Fruit fly (Drosophila melanogaster) Kc167 (cell line): Measurements from ENCODE around the gene CG1943.

ENCODE experiments used
- Myc ChIP-seq: fragments of >200 bp; optimal IDR thresholded peaks from 2 replicates; lab custom pipeline; 2017; ENCODE audit warnings: missing external identifiers
- Sin3A ChIP-seq: fragments of >200 bp; optimal IDR thresholded peaks from 2 replicates; lab custom pipeline; 2018; ENCODE audit warnings: missing external identifiers
- h ChIP-seq: fragments of >200 bp; optimal IDR thresholded peaks from 3 replicates; lab custom pipeline; 2018; ENCODE audit warnings: missing external identifiers
- insv ChIP-seq: fragments of >200 bp; optimal IDR thresholded peaks from 3 replicates; lab custom pipeline; 2018; ENCODE audit warnings: missing external identifiers
- psq ChIP-seq: fragments of >200 bp; optimal IDR thresholded peaks from 2 replicates; lab custom pipeline; 2017; ENCODE audit warnings: missing external identifiers
- ttk ChIP-seq: sonication (Bioruptor generic); optimal IDR thresholded peaks from 2 replicates; lab custom pipeline; 2017; ENCODE audit warnings: missing external identifiers

Gene CG1943

DNA sequence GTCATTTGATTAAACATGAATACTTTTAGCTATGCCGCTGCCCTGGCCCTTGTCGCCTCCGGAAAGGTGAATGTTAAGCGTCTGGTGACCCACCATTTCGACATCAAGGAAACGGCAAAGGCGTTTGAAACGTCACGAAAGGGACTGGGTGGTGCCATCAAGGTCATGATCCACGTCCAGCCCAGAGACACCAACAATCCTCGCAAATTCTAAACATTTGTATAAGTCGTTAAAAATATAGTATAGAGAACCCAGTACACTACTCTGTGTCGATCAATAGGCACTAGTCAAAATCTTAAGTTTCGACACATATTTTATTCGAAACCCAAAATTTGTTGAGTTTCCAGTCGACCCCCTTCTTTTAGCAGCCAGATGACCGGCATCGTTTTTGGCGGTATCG is 20.4 kb upstream of the CG1943 start, which contains the start of gene CG1979:
TSS of gene CG1979 (plus strand) at position 301 of the 400 bp plus-strand sequence.
- TF ChIP-seq h (lab: Kevin White, UChicago): no peak
- TF ChIP-seq Sin3A (lab: Kevin White, UChicago): no peak
- no peak for TF ChIP-seq insv (lab: Kevin White, UChicago)
- TF ChIP-seq psq (lab: Kevin White, UChicago): no peak
- TF ChIP-seq Myc (lab: Kevin White, UChicago): no peak
- TF ChIP-seq ttk: no peak

DNA sequence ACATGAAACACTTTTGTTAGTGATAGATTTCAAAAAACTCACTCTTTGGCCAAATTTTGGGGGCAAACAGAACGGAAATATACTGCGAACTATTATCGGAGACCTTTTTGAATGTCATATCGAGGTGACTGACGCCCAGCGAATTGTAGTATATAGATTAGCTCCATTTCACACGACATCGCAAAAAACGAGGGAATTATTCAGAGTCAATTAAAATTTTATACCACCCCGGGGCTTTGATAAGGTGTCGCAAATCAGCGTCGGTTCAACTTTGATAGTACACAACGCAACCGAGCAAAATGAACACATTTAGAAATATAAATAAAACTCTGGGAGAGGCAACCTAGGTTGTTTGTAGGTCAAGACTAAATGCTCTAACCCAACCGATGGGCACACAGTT is 16.6 kb upstream of the CG1943 start:
- TF ChIP-seq h (lab: Kevin White, UChicago): no peak
- TF ChIP-seq Myc (lab: Kevin White, UChicago): no peak
- TF ChIP-seq Sin3A (lab: Kevin White, UChicago): no peak
- no peak for TF ChIP-seq psq (lab: Kevin White, UChicago)
- TF ChIP-seq insv (lab: Kevin White, UChicago): no peak

DNA sequence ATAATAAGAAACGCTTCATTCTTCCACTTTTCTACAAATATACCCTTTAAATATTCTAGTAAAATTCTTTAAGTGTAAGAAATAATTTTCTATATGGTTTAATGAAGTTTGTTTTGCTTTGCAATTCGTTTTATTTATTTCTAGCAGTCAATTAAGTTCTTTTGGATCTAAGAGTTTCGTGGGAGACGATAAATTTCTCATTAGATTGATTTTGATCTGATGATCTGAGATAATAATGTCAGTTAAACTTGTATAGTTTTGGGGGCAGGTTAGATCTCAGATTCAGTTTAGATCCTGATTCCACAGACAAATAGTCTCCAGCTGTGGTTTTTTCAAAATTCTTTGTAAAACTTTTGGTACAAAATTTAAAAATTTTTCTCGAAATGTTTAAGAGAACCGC is 15.6 kb upstream of the CG1943 start, which contains the start of gene dj:
TSS of gene dj (plus strand) at position 301 of the 400 bp plus-strand sequence.
- TF ChIP-seq insv (lab: Kevin White, UChicago): no peak
- no peak for TF ChIP-seq psq (lab: Kevin White, UChicago)
- TF ChIP-seq Sin3A (lab: Kevin White, UChicago): no peak
- TF ChIP-seq Myc (lab: Kevin White, UChicago): no peak
- no peak for TF ChIP-seq ttk
- no peak for TF ChIP-seq h (lab: Kevin White, UChicago)

DNA sequence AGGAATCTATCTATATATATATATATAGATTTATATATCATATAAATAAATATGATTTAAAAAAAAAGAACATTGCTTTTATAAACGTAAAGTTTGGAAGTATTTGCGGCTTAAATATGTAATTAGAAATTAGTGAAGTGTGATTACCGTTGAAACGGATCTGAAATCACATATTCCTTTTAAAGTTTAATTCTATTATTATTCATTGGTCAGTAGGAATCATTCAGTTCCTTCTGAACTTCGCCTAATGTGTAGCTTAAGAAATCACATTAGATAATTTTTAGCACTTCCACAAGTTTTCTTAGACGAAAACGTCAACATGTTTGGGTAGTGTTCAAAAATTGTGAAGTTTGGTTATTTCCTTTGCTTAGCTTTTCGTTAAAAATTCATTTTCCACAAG is 14.2 kb upstream of the CG1943 start, which contains the start of gene djl:
TSS of gene djl (plus strand) at position 301 of the 400 bp plus-strand sequence.
- TF ChIP-seq Myc (lab: Kevin White, UChicago) (no peak), h (lab: Kevin White, UChicago) (no peak), psq (lab: Kevin White, UChicago) (no peak), Sin3A (lab: Kevin White, UChicago) (no peak), insv (lab: Kevin White, UChicago) (no peak), ttk (no peak)

DNA sequence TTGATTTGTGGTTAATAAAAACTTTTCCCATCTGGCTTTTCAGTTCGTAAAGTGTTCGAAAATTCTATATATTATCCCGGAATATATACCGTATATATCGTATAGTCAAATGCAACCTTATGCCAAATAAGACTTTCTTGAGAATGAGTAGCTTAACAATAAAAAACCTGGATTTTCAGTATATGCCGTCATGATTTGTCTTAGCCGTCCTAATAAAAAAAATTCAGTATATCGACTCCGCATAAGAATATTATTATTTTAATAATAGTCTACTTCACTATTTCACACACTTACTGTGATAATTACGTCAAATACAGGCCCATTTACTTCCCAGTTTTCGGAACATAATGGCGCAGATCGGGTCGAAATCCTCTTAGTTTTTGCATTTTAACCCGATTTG is 12.8 kb upstream of the CG1943 start, which contains the start of gene Mst84B:
TSS of gene Mst84B (plus strand) at position 301 of the 400 bp plus-strand sequence.
- TF ChIP-seq psq (lab: Kevin White, UChicago) (no peak), h (lab: Kevin White, UChicago) (no peak), Sin3A (lab: Kevin White, UChicago) (no peak), Myc (lab: Kevin White, UChicago) (no peak), ttk (no peak), insv (lab: Kevin White, UChicago) (no peak)

DNA sequence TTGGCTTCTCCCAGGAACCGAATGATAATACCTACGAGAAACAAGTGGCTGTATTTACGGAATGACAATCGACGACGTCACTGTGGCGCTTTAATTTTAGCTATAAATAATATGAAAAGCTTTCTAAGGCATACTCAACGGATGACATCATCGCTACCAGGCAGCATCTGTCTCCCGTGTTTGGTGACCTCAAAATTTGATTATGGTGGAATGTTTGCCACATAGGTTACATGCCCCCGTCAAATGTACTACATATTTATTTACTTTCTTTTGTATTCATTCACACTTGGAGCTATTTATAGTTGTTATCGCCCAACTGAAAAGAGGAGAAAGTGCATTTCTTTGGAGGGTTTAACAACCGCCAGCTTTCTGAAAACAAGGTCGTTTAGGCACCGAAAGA is 8.4 kb upstream of the CG1943 start:
- no peak for TF ChIP-seq ttk
- no peak for TF ChIP-seq psq (lab: Kevin White, UChicago)
- TF ChIP-seq Sin3A (lab: Kevin White, UChicago): no peak
- TF ChIP-seq insv (lab: Kevin White, UChicago): no peak
- TF ChIP-seq h (lab: Kevin White, UChicago): no peak
- TF ChIP-seq Myc (lab: Kevin White, UChicago): no peak

DNA sequence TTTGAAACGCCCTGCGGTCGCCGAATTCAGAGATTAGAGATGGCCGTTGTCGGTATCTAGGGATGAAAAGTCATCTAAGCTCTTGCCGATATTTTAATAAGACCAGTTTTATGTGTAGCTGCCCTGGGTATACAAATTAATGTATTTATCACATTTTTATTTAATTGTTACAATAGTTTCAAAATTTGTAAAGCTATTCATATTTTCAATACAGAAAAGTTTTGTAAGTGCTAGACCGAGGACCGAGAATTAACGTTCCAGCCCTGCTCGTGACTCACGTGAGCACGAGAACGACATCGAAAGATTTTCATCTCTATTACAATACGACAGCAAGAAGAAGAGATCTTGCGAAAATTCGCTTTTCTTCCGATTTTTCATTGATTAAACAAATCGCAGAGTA is 7.6 kb upstream of the CG1943 start, which contains the start of the genes CG1105 and CG1965:
TSS of gene CG1105 (minus strand) at position 45 of the 400 bp plus-strand sequence.
TSS of gene CG1965 (plus strand) at position 310 of the 400 bp plus-strand sequence.
- TF ChIP-seq insv (lab: Kevin White, UChicago) (no peak), ttk (no peak), h (lab: Kevin White, UChicago) (no peak), Sin3A (lab: Kevin White, UChicago) (no peak), Myc (lab: Kevin White, UChicago) (no peak), psq (lab: Kevin White, UChicago) (no peak)

DNA sequence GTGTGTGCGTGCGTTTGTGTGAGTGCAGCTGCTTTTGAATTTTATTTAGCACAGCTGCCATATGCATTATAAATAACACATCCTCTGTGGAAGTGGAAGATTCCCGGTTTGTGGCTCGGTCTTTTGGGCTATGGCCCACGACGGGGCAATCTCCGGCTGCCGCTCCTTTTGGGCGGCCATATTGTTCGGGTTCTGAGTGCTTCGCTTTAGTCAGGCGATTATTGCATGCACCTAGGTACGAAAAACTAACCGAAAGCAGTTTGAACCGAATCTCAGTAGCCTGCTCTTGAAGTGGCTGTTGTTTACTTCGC is 411 bp downstream of the CG1943 start:
- TF ChIP-seq psq (lab: Kevin White, UChicago): no peak
- no peak for TF ChIP-seq insv (lab: Kevin White, UChicago)
- no peak for TF ChIP-seq Myc (lab: Kevin White, UChicago)
- no peak for TF ChIP-seq h (lab: Kevin White, UChicago)
- TF ChIP-seq Sin3A (lab: Kevin White, UChicago): no peak
- TF ChIP-seq ttk: no peak

DNA sequence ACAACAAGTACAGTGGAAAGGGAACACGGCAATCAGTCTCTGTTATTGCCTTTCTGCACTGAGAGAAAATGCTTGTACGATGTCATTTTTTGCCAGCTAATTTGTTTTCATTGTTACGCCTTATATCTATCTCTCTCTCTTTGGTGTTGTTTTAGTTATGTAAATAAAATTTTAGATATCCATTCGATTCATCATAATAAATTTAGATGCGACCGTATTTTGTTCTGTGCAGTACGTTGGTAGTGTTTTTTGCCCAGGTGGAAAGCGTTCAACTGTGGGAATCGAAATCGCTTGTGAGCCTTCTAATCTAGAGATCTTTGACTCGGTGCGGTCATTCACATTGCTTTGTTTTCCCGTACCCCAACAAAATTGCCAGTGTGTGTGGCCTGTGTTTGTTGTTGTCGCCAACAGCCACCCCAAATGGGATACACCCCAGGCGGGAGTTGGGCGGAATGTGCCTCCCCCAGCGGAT is 1.1 kb downstream of the CG1943 start:
- peak; percentile 55 for TF ChIP-seq ttk
- TF ChIP-seq psq (lab: Kevin White, UChicago): no peak

DNA sequence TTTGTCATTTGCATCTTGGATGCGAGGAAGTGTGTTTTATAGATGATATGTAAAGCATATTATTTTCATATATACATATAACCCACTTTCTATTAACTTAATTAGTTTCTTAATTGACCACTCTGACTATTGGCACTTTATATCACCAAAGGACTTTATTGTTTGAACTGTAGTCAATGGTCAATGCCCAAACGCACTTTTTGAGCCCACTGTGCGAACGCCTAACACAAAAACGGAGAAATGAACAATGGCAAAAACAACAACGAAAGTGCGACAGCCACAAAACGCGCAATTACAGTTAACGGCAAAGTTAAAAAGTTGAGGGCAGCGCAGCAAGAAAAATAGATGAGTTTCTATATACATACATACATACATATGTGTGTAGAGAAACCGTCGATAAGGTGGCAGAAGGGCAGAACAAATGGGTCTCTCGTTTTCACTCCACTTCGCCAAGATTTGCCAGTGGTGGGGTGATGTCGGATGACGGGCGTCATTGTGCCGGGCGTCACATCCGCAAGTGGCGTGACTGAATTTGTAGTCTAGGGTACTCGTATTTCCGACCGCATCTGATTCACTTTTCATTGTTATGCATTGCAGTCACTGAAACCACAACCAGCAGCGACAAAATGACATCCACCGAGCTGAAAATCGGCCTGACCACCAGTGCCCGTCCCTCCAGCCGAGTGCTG is 1.8 kb downstream of the CG1943 start:
- TF ChIP-seq insv (lab: Kevin White, UChicago): no peak
- TF ChIP-seq Sin3A (lab: Kevin White, UChicago): no peak
- no peak for TF ChIP-seq ttk
- TF ChIP-seq h (lab: Kevin White, UChicago): no peak

DNA sequence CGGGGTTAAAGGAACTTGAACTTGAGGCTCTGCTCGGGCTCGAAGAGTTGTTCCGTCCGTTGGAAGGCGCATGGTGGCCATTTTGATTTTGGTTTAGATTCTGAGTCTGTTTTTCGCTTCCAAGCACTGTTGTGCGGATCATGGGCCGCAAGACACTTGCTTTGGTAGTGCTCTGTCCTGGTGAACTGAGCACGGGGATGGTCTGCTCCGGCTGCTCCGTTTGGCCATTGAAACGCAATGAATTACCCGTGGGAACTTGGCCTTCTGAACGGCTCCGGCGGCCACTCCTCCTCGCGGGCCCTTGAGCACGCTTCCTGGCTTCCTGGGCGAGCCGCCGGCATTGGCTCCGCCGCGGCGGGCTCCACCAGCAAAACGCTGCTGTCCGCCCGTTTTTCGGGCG is 5.1 kb downstream of the CG1943 start:
- TF ChIP-seq insv (lab: Kevin White, UChicago) (no peak), ttk (no peak), h (lab: Kevin White, UChicago) (no peak), Myc (lab: Kevin White, UChicago) (no peak), Sin3A (lab: Kevin White, UChicago) (no peak), psq (lab: Kevin White, UChicago) (no peak)
